Fruit fly (Drosophila melanogaster) whole organism, embryonic: ENCODE results near the gene CG7227.

Source experiments
- CG11723 ChIP-seq: fragments of 200-800 bp; sonication (Bioruptor generic); optimal IDR thresholded peaks from 2 replicates; lab custom pipeline; 2017; ENCODE audit warnings: missing biosample characterization, mild to moderate bottlenecking, missing genetic modification characterization
- CG13296 ChIP-seq: fragments of 200-800 bp; sonication (Bioruptor generic); optimal IDR thresholded peaks from 3 replicates; lab custom pipeline; 2018; ENCODE audit warnings: missing biosample characterization, mild to moderate bottlenecking, missing genetic modification characterization
- CG15696 ChIP-seq: fragments of 200-800 bp; sonication (Bioruptor generic); optimal IDR thresholded peaks from 2 replicates; lab custom pipeline; 2019; ENCODE audit warnings: missing biosample characterization, mild to moderate bottlenecking, missing genetic modification characterization, moderate library complexity
- CG4854 ChIP-seq: fragments of 200-800 bp; sonication (Bioruptor generic); optimal IDR thresholded peaks from 2 replicates; lab custom pipeline; 2016; ENCODE audit warnings: missing biosample characterization, missing genetic modification characterization, inconsistent platforms
- CG6813 ChIP-seq: fragments of 200-800 bp; sonication (Bioruptor generic); optimal IDR thresholded peaks from 2 replicates; lab custom pipeline; 2017; ENCODE audit warnings: missing biosample characterization, missing genetic modification characterization, mild to moderate bottlenecking, moderate library complexity, missing genetic modification reagents
- CG8944 ChIP-seq: fragments of 200-800 bp; sonication (Bioruptor generic); optimal IDR thresholded peaks from 3 replicates; lab custom pipeline; 2016; ENCODE audit warnings: missing biosample characterization, missing genetic modification characterization
- Rx ChIP-seq: fragments of 200-800 bp; sonication (Bioruptor generic); IDR thresholded peaks from 2 replicates; pipeline ENCODE4 v1.3.6; 2022; ENCODE audit warnings: missing biosample characterization, missing genetic modification characterization
- br ChIP-seq: fragments of >200 bp; optimal IDR thresholded peaks from 2 replicates; lab custom pipeline; 2017
- crc ChIP-seq: fragments of 200-800 bp; sonication (Bioruptor generic); optimal IDR thresholded peaks from 2 replicates; lab custom pipeline; 2016; ENCODE audit warnings: missing biosample characterization, missing genetic modification characterization
- croc ChIP-seq: fragments of 200-800 bp; sonication (Bioruptor generic); conservative IDR thresholded peaks from 3 replicates; pipeline ENCODE4 v1.3.6; 2022; ENCODE audit warnings: missing biosample characterization, missing genetic modification characterization
- z ChIP-seq: fragments of 200-800 bp; sonication (Bioruptor generic); IDR thresholded peaks from 3 replicates; pipeline ENCODE4 v1.3.6; 2022; ENCODE audit warnings: missing biosample characterization, missing genetic modification characterization

- TF ChIP-seq CG13296 (GFP tag; lab: Kevin White, UChicago) (no peak), crc (GFP tag; lab: Kevin White, UChicago) (no peak), CG4854 (no peak), z (GFP tag; lab: Robert Waterston, UW) (no peak), CG11723 (GFP tag; lab: Kevin White, UChicago) (no peak), croc (GFP tag; lab: Robert Waterston, UW) (no peak), Rx (GFP tag; lab: Robert Waterston, UW) (no peak), CG15696 (tag; lab: Kevin White, UChicago) (no peak), CG8944 (no peak), br (lab: Kevin White, UChicago) (no peak), CG6813 (GFP tag; lab: Kevin White, UChicago) (no peak)
These were observed 29.9 kb downstream of the CG7227 start for dm6 chr2L:7968054-7968453.
